Fruit fly (Drosophila melanogaster) S2 (cell line): ENCODE results near the gene up.

Source experiments
- CG8478 ChIP-seq: fragments of >200 bp; optimal IDR thresholded peaks from 2 replicates; lab custom pipeline; 2018
- CTCF ChIP-seq, 2 experiments: fragments of >200 bp; optimal IDR thresholded peaks; 2 replicates each; lab custom pipeline; 2018

DNA sequence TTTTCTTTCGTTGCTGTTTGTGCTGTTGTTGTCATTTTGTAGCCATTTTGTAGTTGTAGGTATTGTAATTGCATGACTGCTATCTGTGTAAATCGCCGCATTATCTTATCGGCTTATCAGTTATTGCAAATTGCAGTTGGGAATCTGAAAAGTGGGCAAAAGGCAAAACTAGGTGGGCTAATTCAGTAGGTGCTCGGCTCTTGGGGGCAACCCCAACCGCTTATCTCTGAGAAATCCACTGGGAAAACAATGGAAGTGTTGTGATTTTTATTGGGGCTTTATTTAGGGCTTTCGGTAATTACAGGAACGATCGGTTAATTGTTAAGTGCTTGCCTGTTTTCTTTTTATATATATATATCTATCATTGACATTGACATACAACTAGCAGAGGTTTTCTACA is 48.8 kb upstream of the up start:
- TF ChIP-seq CG8478 (no peak), CTCF (optimal IDR thresholded peaks at IDR 0.05; lab: Kevin White, UChicago) (no peak)
